Fruit fly (Drosophila melanogaster) whole organism, adult: Measurements from ENCODE around the gene CG33645.

ENCODE experiments used
- CG1620 ChIP-seq: fragments of 200-800 bp; sonication (Bioruptor generic); optimal IDR thresholded peaks from 2 replicates; lab custom pipeline; 2016; ENCODE audit warnings: missing biosample characterization, missing genetic modification characterization
- CG7045 ChIP-seq: fragments of 200-800 bp; sonication (Bioruptor generic); optimal IDR thresholded peaks from 2 replicates; lab custom pipeline; 2017; ENCODE audit warnings: missing biosample characterization, mild to moderate bottlenecking, missing genetic modification characterization
- CG7101 ChIP-seq: fragments of 200-800 bp; sonication (Bioruptor generic); optimal IDR thresholded peaks from 2 replicates; lab custom pipeline; 2018; ENCODE audit warnings: missing biosample characterization, mild to moderate bottlenecking, missing genetic modification characterization, moderate library complexity
- Hr96 ChIP-seq: fragments of 200-800 bp; sonication (Bioruptor generic); optimal IDR thresholded peaks from 2 replicates; lab custom pipeline; 2016; ENCODE audit warnings: missing biosample characterization, missing genetic modification characterization
- Mnt ChIP-seq: fragments of 200-800 bp; sonication (Bioruptor generic); optimal IDR thresholded peaks from 2 replicates; lab custom pipeline; 2016; ENCODE audit warnings: missing biosample characterization, mild to moderate bottlenecking, missing genetic modification characterization
- cic ChIP-seq: fragments of 200-800 bp; sonication (Bioruptor generic); optimal IDR thresholded peaks from 2 replicates; lab custom pipeline; 2017; ENCODE audit warnings: missing biosample characterization, mild to moderate bottlenecking, missing genetic modification characterization, moderate library complexity
- pad ChIP-seq: fragments of 200-800 bp; sonication (Bioruptor generic); optimal IDR thresholded peaks from 3 replicates; lab custom pipeline; 2017; ENCODE audit warnings: missing biosample characterization, missing genetic modification characterization, mild to moderate bottlenecking, moderate library complexity, missing genetic modification reagents

dm6 chr2L:13497915-13498314 is 34.7 kb upstream of the CG33645 start:
- no peak for TF ChIP-seq cic (GFP tag; lab: Kevin White, UChicago)
- TF ChIP-seq Hr96 = no peak
- no peak for TF ChIP-seq CG7101 (tag; lab: Kevin White, UChicago)
- no peak for TF ChIP-seq Mnt (GFP tag; lab: Kevin White, UChicago)
- TF ChIP-seq pad (GFP tag; lab: Kevin White, UChicago) = no peak
- TF ChIP-seq CG7045 (GFP tag; lab: Kevin White, UChicago) = no peak
- no peak for TF ChIP-seq CG1620
